Fruit fly (Drosophila melanogaster) whole organism, embryonic: ENCODE results near the gene CG15764.

Experiments
- Antp ChIP-seq: fragments of 200-800 bp; sonication (Bioruptor generic); optimal IDR thresholded peaks from 3 replicates; lab custom pipeline; 2016; ENCODE audit warnings: missing biosample characterization, missing genetic modification characterization
- B-H2 ChIP-seq: fragments of 200-800 bp; sonication (Bioruptor generic); optimal IDR thresholded peaks from 2 replicates; lab custom pipeline; 2018; ENCODE audit warnings: missing biosample characterization, mild to moderate bottlenecking, missing genetic modification characterization
- CG10274 ChIP-seq: fragments of 200-800 bp; sonication (Bioruptor generic); optimal IDR thresholded peaks from 3 replicates; lab custom pipeline; 2017; ENCODE audit warnings: missing biosample characterization, mild to moderate bottlenecking, missing genetic modification characterization
- CG12769 ChIP-seq: fragments of 200-800 bp; sonication (Bioruptor generic); optimal IDR thresholded peaks from 2 replicates; lab custom pipeline; 2019; ENCODE audit warnings: missing biosample characterization, mild to moderate bottlenecking, missing genetic modification characterization, moderate library complexity
- CG13424 ChIP-seq: fragments of 200-800 bp; sonication (Bioruptor generic); optimal IDR thresholded peaks from 2 replicates; lab custom pipeline; 2019; ENCODE audit warnings: missing biosample characterization, mild to moderate bottlenecking, missing genetic modification characterization, moderate library complexity
- CG13894 ChIP-seq: fragments of 200-800 bp; sonication (Bioruptor generic); optimal IDR thresholded peaks from 3 replicates; lab custom pipeline; 2018; ENCODE audit warnings: missing biosample characterization, mild to moderate bottlenecking, missing genetic modification characterization, moderate library complexity
- CG14441 ChIP-seq: fragments of 200-800 bp; sonication (Bioruptor generic); IDR thresholded peaks from 2 replicates; pipeline ENCODE4 v1.3.6; 2022; ENCODE audit warnings: missing biosample characterization, missing genetic modification characterization
- CG15011 ChIP-seq: fragments of 200-800 bp; sonication (Bioruptor generic); optimal IDR thresholded peaks from 3 replicates; lab custom pipeline; 2018; ENCODE audit warnings: missing biosample characterization, mild to moderate bottlenecking, missing genetic modification characterization
- CG17186 ChIP-seq: fragments of 200-800 bp; sonication (Bioruptor generic); optimal IDR thresholded peaks from 3 replicates; lab custom pipeline; 2017; ENCODE audit warnings: missing biosample characterization, missing genetic modification reagents, missing genetic modification characterization
- CG17359 ChIP-seq: fragments of 200-800 bp; sonication (Bioruptor generic); optimal IDR thresholded peaks from 3 replicates; lab custom pipeline; 2018; ENCODE audit warnings: missing biosample characterization, mild to moderate bottlenecking, missing genetic modification characterization, moderate library complexity
- CG17568 ChIP-seq: fragments of 200-800 bp; sonication (Bioruptor generic); optimal IDR thresholded peaks from 2 replicates; lab custom pipeline; 2018; ENCODE audit warnings: missing biosample characterization, mild to moderate bottlenecking, missing genetic modification characterization, moderate library complexity
- CG18599 ChIP-seq: fragments of 200-800 bp; sonication (Bioruptor generic); optimal IDR thresholded peaks from 3 replicates; lab custom pipeline; 2017; ENCODE audit warnings: missing biosample characterization, missing genetic modification characterization, mild to moderate bottlenecking, moderate library complexity, missing genetic modification reagents
- CG3065 ChIP-seq: fragments of 200-800 bp; sonication (Bioruptor generic); optimal IDR thresholded peaks from 2 replicates; lab custom pipeline; 2016; ENCODE audit warnings: missing biosample characterization, missing genetic modification characterization
- CG32767 ChIP-seq: fragments of 200-800 bp; sonication (Bioruptor generic); IDR thresholded peaks from 2 replicates; pipeline ENCODE4 v1.3.6; 2022; ENCODE audit warnings: missing biosample characterization, missing genetic modification characterization
- CG3726 ChIP-seq: fragments of 200-800 bp; sonication (Bioruptor generic); IDR thresholded peaks from 3 replicates; pipeline ENCODE4, ENCODE4 v1.3.6; 2022; ENCODE audit warnings: missing biosample characterization, missing genetic modification characterization
- CG4282 ChIP-seq: fragments of 200-800 bp; sonication (Bioruptor generic); optimal IDR thresholded peaks from 2 replicates; lab custom pipeline; 2016; ENCODE audit warnings: missing biosample characterization, missing genetic modification characterization
- CG4360 ChIP-seq: fragments of 200-800 bp; sonication (Bioruptor generic); IDR thresholded peaks from 2 replicates; pipeline ENCODE4 v1.3.6; 2022; ENCODE audit warnings: missing biosample characterization, missing genetic modification characterization
- CG4820 ChIP-seq: fragments of 200-800 bp; sonication (Bioruptor generic); optimal IDR thresholded peaks from 3 replicates; lab custom pipeline; 2016; ENCODE audit warnings: missing biosample characterization, missing genetic modification characterization
- CG6791 ChIP-seq: fragments of 200-800 bp; sonication (Bioruptor generic); IDR thresholded peaks from 3 replicates; pipeline ENCODE4 v1.3.6; 2022; ENCODE audit warnings: missing biosample characterization, missing genetic modification characterization; ENCODE audit not compliant: partially characterized antibody
- CG7556 ChIP-seq: fragments of 200-800 bp; sonication (Bioruptor generic); optimal IDR thresholded peaks from 2 replicates; lab custom pipeline; 2017; ENCODE audit warnings: missing biosample characterization, mild to moderate bottlenecking, missing genetic modification characterization
- CHES-1-like ChIP-seq: fragments of 200-800 bp; sonication (Bioruptor generic); optimal IDR thresholded peaks from 2 replicates; lab custom pipeline; 2016; ENCODE audit warnings: missing biosample characterization, missing genetic modification characterization
- CTCF ChIP-seq: fragments of 200-800 bp; sonication (Bioruptor generic); optimal IDR thresholded peaks from 2 replicates; lab custom pipeline; 2017; ENCODE audit warnings: missing biosample characterization, mild to moderate bottlenecking, missing genetic modification characterization, moderate library complexity
- Doc3 ChIP-seq: fragments of 200-800 bp; sonication (Bioruptor generic); IDR thresholded peaks from 3 replicates; pipeline ENCODE4 v1.3.6; 2022; ENCODE audit warnings: missing biosample characterization, missing genetic modification characterization; ENCODE audit not compliant: partially characterized antibody
- E2f2 ChIP-seq: fragments of 200-800 bp; sonication (Bioruptor generic); IDR thresholded peaks from 2 replicates; pipeline ENCODE4 v1.3.6; 2022; ENCODE audit warnings: missing biosample characterization, missing genetic modification characterization
- Fer2 ChIP-seq: fragments of 200-800 bp; sonication (Bioruptor generic); optimal IDR thresholded peaks from 2 replicates; lab custom pipeline; 2018; ENCODE audit warnings: missing biosample characterization, mild to moderate bottlenecking, missing genetic modification characterization, moderate library complexity
- HmgZ ChIP-seq: fragments of 200-800 bp; sonication (Bioruptor generic); optimal IDR thresholded peaks from 2 replicates; lab custom pipeline; 2018; ENCODE audit warnings: missing biosample characterization, mild to moderate bottlenecking, missing genetic modification characterization
- Hr39 ChIP-seq: fragments of >200 bp; optimal IDR thresholded peaks from 2 replicates; lab custom pipeline; 2017
- Hr78 ChIP-seq, 2 experiments: fragments of 200-800 bp in 1 of 2; fragments of >200 bp in 1 of 2; sonication (Bioruptor generic) in 1 of 2; optimal IDR thresholded peaks; 2 replicates each; lab custom pipeline; 2017 to 2019; ENCODE audit warnings: missing biosample characterization in 2 of 2, missing genetic modification characterization in 2 of 2, mild to moderate bottlenecking in 1 of 2, moderate library complexity in 1 of 2
- Max ChIP-seq: fragments of 200-800 bp; sonication (Bioruptor generic); optimal IDR thresholded peaks from 2 replicates; lab custom pipeline; 2016; ENCODE audit warnings: missing biosample characterization, mild to moderate bottlenecking, missing genetic modification characterization
- Opbp ChIP-seq: fragments of 200-800 bp; sonication (Bioruptor generic); IDR thresholded peaks from 3 replicates; pipeline ENCODE4 v1.3.6; 2022; ENCODE audit warnings: missing biosample characterization, missing genetic modification characterization; ENCODE audit not compliant: partially characterized antibody
- Scr ChIP-seq: fragments of 200-800 bp; sonication (Bioruptor generic); IDR thresholded peaks from 2 replicates; pipeline ENCODE4 v1.3.6; 2022; ENCODE audit warnings: missing biosample characterization, missing genetic modification characterization; ENCODE audit not compliant: partially characterized antibody
- Sry-δ ChIP-seq: fragments of 200-800 bp; sonication (Bioruptor generic); optimal IDR thresholded peaks from 2 replicates; lab custom pipeline; 2016; ENCODE audit warnings: missing biosample characterization, missing genetic modification characterization
- Vsx1 ChIP-seq: fragments of 200-800 bp; sonication (Bioruptor generic); optimal IDR thresholded peaks from 2 replicates; lab custom pipeline; 2017; ENCODE audit warnings: missing biosample characterization, mild to moderate bottlenecking, missing genetic modification characterization, missing genetic modification reagents
- YL-1 ChIP-seq: fragments of 200-800 bp; sonication (Bioruptor generic); optimal IDR thresholded peaks from 3 replicates; lab custom pipeline; 2017; ENCODE audit warnings: missing biosample characterization, mild to moderate bottlenecking, missing genetic modification characterization
- az2 ChIP-seq: fragments of 200-800 bp; sonication (Bioruptor generic); optimal IDR thresholded peaks from 3 replicates; lab custom pipeline; 2016; ENCODE audit warnings: missing biosample characterization, missing genetic modification characterization
- bowl ChIP-seq: fragments of 200-800 bp; sonication (Bioruptor generic); IDR thresholded peaks from 2 replicates; pipeline ENCODE4 v1.3.6; 2022; ENCODE audit warnings: missing biosample characterization, missing genetic modification characterization
- bsh ChIP-seq, 2 experiments: fragments of 200-800 bp; sonication (Bioruptor generic); optimal IDR thresholded peaks; 2 replicates each; lab custom pipeline; 2017 to 2018; ENCODE audit warnings: mild to moderate bottlenecking in 2 of 2, missing biosample characterization in 2 of 2, missing genetic modification characterization in 2 of 2, moderate library complexity in 1 of 2
- cad ChIP-seq: fragments of >200 bp; optimal IDR thresholded peaks from 2 replicates; lab custom pipeline; 2017; ENCODE audit warnings: missing biosample characterization, missing genetic modification characterization
- cg ChIP-seq: fragments of 200-800 bp; sonication (Bioruptor generic); optimal IDR thresholded peaks from 3 replicates; lab custom pipeline; 2019; ENCODE audit warnings: missing biosample characterization, mild to moderate bottlenecking, missing genetic modification characterization, moderate library complexity
- ci ChIP-seq: fragments of 200-800 bp; sonication (Bioruptor generic); IDR thresholded peaks from 3 replicates; pipeline ENCODE4 v1.3.6; 2022; ENCODE audit warnings: missing biosample characterization, missing genetic modification characterization
- crol ChIP-seq: fragments of 200-800 bp; sonication (Bioruptor generic); IDR thresholded peaks from 2 replicates; pipeline ENCODE4 v1.3.6; 2022; ENCODE audit warnings: missing biosample characterization, missing genetic modification characterization
- onecut ChIP-seq: fragments of 200-800 bp; sonication (Bioruptor generic); IDR thresholded peaks from 2 replicates; pipeline ENCODE4 v1.3.6; 2022; ENCODE audit warnings: missing biosample characterization, missing genetic modification characterization
- org-1 ChIP-seq: fragments of 200-800 bp; sonication (Bioruptor generic); optimal IDR thresholded peaks from 2 replicates; lab custom pipeline; 2017; ENCODE audit warnings: missing biosample characterization, missing genetic modification characterization
- pnt ChIP-seq: fragments of 200-800 bp; sonication (Bioruptor generic); optimal IDR thresholded peaks from 3 replicates; lab custom pipeline; 2016; ENCODE audit warnings: missing biosample characterization, missing genetic modification characterization
- sima ChIP-seq: fragments of 200-800 bp; sonication (Bioruptor generic); optimal IDR thresholded peaks from 2 replicates; lab custom pipeline; 2016; ENCODE audit warnings: missing biosample characterization, missing genetic modification characterization
- slp2 ChIP-seq: fragments of 200-800 bp; sonication (Bioruptor generic); optimal IDR thresholded peaks from 2 replicates; lab custom pipeline; 2016; ENCODE audit warnings: missing biosample characterization, missing genetic modification characterization
- tgo ChIP-seq: fragments of 200-800 bp; sonication (Bioruptor generic); IDR thresholded peaks from 3 replicates; pipeline ENCODE4 v1.3.6; 2022; ENCODE audit warnings: missing biosample characterization, missing genetic modification characterization
- toy ChIP-seq: fragments of 200-800 bp; sonication (Bioruptor generic); IDR thresholded peaks from 2 replicates; pipeline ENCODE4 v1.3.6; 2022; ENCODE audit warnings: missing biosample characterization, missing genetic modification characterization
- tup ChIP-seq: fragments of 200-800 bp; sonication (Bioruptor generic); optimal IDR thresholded peaks from 2 replicates; lab custom pipeline; 2016; ENCODE audit warnings: missing biosample characterization, mild to moderate bottlenecking, missing genetic modification characterization, moderate library complexity
- wek ChIP-seq: fragments of 200-800 bp; sonication (Bioruptor generic); optimal IDR thresholded peaks from 3 replicates; lab custom pipeline; 2018; ENCODE audit warnings: missing biosample characterization, mild to moderate bottlenecking, missing genetic modification characterization, moderate library complexity
- yki ChIP-seq: fragments of >200 bp; optimal IDR thresholded peaks from 3 replicates; lab custom pipeline; 2018

The CG15764 gene

dm6 chrX:5904377-5905085, 35.6 kb downstream of the CG15764 start (continued):
- no peak for TF ChIP-seq tgo
- no peak for TF ChIP-seq az2 (GFP tag; lab: Kevin White, UChicago)
- no peak for TF ChIP-seq Antp (GFP tag; lab: Kevin White, UChicago)
- no peak for TF ChIP-seq bsh (GFP tag; optimal IDR thresholded peaks at IDR 0.05; lab: Kevin White, UChicago)
- TF ChIP-seq CG14441 = no peak
- 0 out of 3 replicates have a peak, but pooled peaks have one; percentile 43 for TF ChIP-seq ci (GFP tag; lab: Robert Waterston, UW)
- TF ChIP-seq Sry-δ (GFP tag; lab: Kevin White, UChicago) = no peak
- no peak for TF ChIP-seq tup (GFP tag; lab: Kevin White, UChicago)
- TF ChIP-seq cad = no peak
- TF ChIP-seq slp2 (GFP tag; lab: Kevin White, UChicago) = no peak
- TF ChIP-seq CG10274 = no peak
- TF ChIP-seq CG7556 (GFP tag; lab: Kevin White, UChicago) = no peak
- no peak for TF ChIP-seq CG12769 (tag; lab: Kevin White, UChicago)
- TF ChIP-seq CG4820 (GFP tag; lab: Kevin White, UChicago) = no peak
- no peak for TF ChIP-seq CG17186 (GFP tag; lab: Kevin White, UChicago)
- TF ChIP-seq cg = peak; percentile 72
- TF ChIP-seq Doc3 (GFP tag; lab: Robert Waterston, UW) = no peak
- TF ChIP-seq pnt (GFP tag; lab: Kevin White, UChicago) = no peak
- TF ChIP-seq CG3065 (GFP tag; lab: Kevin White, UChicago) = no peak
- TF ChIP-seq Scr (GFP tag; lab: Robert Waterston, UW) = no peak
- TF ChIP-seq CTCF (GFP tag; lab: Kevin White, UChicago) = no peak
- TF ChIP-seq CG17359 = no peak
- TF ChIP-seq CG13424 (tag; lab: Kevin White, UChicago) = no peak
- TF ChIP-seq HmgZ = no peak
- TF ChIP-seq sima (GFP tag; lab: Kevin White, UChicago) = no peak
- TF ChIP-seq CG13894 = no peak
- peak; percentile 11 for TF ChIP-seq yki
- TF ChIP-seq Fer2 (tag; lab: Kevin White, UChicago) = no peak
- peak; percentile 0 for TF ChIP-seq CHES-1-like (GFP tag; lab: Kevin White, UChicago)
- no peak for TF ChIP-seq CG17568
- no peak for TF ChIP-seq CG15011 (GFP tag; lab: Kevin White, UChicago)
- TF ChIP-seq CG18599 = no peak
- no peak for TF ChIP-seq CG6791 (GFP tag; lab: Robert Waterston, UW)
- TF ChIP-seq Opbp = no peak
- no peak for TF ChIP-seq B-H2 (GFP tag; lab: Kevin White, UChicago)
- TF ChIP-seq org-1 = no peak
- peak in 1 of 2 experiments; percentile 15 for TF ChIP-seq Hr78 (GFP tag; optimal IDR thresholded peaks at IDR 0.05; lab: Kevin White, UChicago)
- no peak for TF ChIP-seq CG3726 (GFP tag; lab: Robert Waterston, UW)
- TF ChIP-seq YL-1 (GFP tag; lab: Kevin White, UChicago) = no peak
- peak; percentile 96 for TF ChIP-seq Hr39 (lab: Kevin White, UChicago)
- TF ChIP-seq onecut (GFP tag; lab: Robert Waterston, UW) = no peak
- TF ChIP-seq CG32767 (GFP tag; lab: Robert Waterston, UW) = no peak
- peak; percentile 50 for TF ChIP-seq CG4360 (GFP tag; lab: Robert Waterston, UW)
- 0 out of 2 replicates have a peak, but pooled peaks have one; percentile 21 for TF ChIP-seq E2f2
- TF ChIP-seq crol (GFP tag; lab: Robert Waterston, UW) = peak; percentile 51; the same call in 1 of the 2 replicates
- TF ChIP-seq Vsx1 (GFP tag; lab: Kevin White, UChicago) = peak; percentile 68
- no peak for TF ChIP-seq CG4282
- no peak for TF ChIP-seq Max (GFP tag; lab: Kevin White, UChicago)
- TF ChIP-seq wek = no peak
- TF ChIP-seq toy (GFP tag; lab: Robert Waterston, UW) = no peak
- no peak for TF ChIP-seq bowl (GFP tag; lab: Robert Waterston, UW)
